Fruit fly (Drosophila melanogaster): ENCODE results near the gene APP-BP1.
"Not testable (repeated sequence)": the region's sequence is repeated elsewhere in the genome, so short reads cannot be mapped to it uniquely, and the experiment has no call there.

dm6 chr3L:11132055-11132454, 33.8 kb downstream of the APP-BP1 start, which contains the start of gene CG32074:
- not testable (repeated sequence) for TF ChIP-seq usp (GFP tag; optimal IDR thresholded peaks at IDR 0.05); pan (optimal IDR thresholded peaks at IDR 0.05)
